Worm (Caenorhabditis elegans): Measurements from ENCODE around the gene K08B5.2.

K08B5.2 gene

ce11 chrX:16502997-16503396 is 50.7 kb downstream of the K08B5.2 start (continued):
- TF ChIP-seq zfh-2 (GFP tag; conservative IDR thresholded peaks at IDR 0.05) (no peak), lag-1 (GFP tag; IDR thresholded peaks at IDR 0.05) (no peak), attf-6 (GFP tag; IDR thresholded peaks at IDR 0.05) (no peak), him-1 (tag; optimal IDR thresholded peaks at IDR 0.05) (peak; percentile 75), attf-5 (GFP tag; optimal IDR thresholded peaks at IDR 0.05) (no peak), lin-40 (tag; optimal IDR thresholded peaks at IDR 0.05) (no peak), lin-26 (GFP tag; IDR thresholded peaks at IDR 0.05) (peak; percentile 76), unc-62 (GFP tag; optimal IDR thresholded peaks at IDR 0.05) (no peak), Y53F4B.3 (GFP tag; IDR thresholded peaks at IDR 0.05) (no peak), F22D6.2 (tag; optimal IDR thresholded peaks at IDR 0.05) (no peak), nfya-2 (GFP tag; IDR thresholded peaks at IDR 0.05) (no peak), fkh-3 (tag; optimal IDR thresholded peaks at IDR 0.05) (no peak), B0035.1 (tag; optimal IDR thresholded peaks at IDR 0.05) (no peak), ama-1 (optimal IDR thresholded peaks at IDR 0.05) (no peak), ama-1 (GFP tag; optimal IDR thresholded peaks at IDR 0.05) (no peak), ekl-4 (GFP tag; IDR thresholded peaks at IDR 0.05) (no peak), ceh-40 (GFP tag; IDR thresholded peaks at IDR 0.05) (no peak), let-607 (tag; optimal IDR thresholded peaks at IDR 0.05) (no peak), cebp-1 (GFP tag; IDR thresholded peaks at IDR 0.05) (no peak), cebp-1 (tag; optimal IDR thresholded peaks at IDR 0.05) (no peak), mes-4 (tag; optimal IDR thresholded peaks at IDR 0.05) (peak; percentile 6), hrde-1 (tag; optimal IDR thresholded peaks at IDR 0.05; ENCODE audit: borderline replicate concordance) (no peak), bed-2 (GFP tag; IDR thresholded peaks at IDR 0.05) (no peak), dpl-1 (GFP tag; optimal IDR thresholded peaks at IDR 0.05) (peak; percentile 5), K11D2.4 (GFP tag; IDR thresholded peaks at IDR 0.05) (no peak), madf-6 (GFP tag; IDR thresholded peaks at IDR 0.05) (no peak), Y95B8A.8 (GFP tag; IDR thresholded peaks at IDR 0.05) (no peak), madf-10 (tag; optimal IDR thresholded peaks at IDR 0.05) (peak; percentile 10), ztf-28 (GFP tag; IDR thresholded peaks at IDR 0.05) (no peak), lin-35 (GFP tag; optimal IDR thresholded peaks at IDR 0.05) (no peak), ztf-6 (GFP tag; IDR thresholded peaks at IDR 0.05) (no peak), lin-54 (GFP tag; optimal IDR thresholded peaks at IDR 0.05) (no peak), B0261.1 (tag; optimal IDR thresholded peaks at IDR 0.05) (peak; percentile 74), mcd-1 (GFP tag; IDR thresholded peaks at IDR 0.05) (no peak), snpc-1.3 (tag; optimal IDR thresholded peaks at IDR 0.05; ENCODE audit: insufficient read depth) (no peak), nfyb-1 (GFP tag; IDR thresholded peaks at IDR 0.05) (no peak), dpff-1 (tag; optimal IDR thresholded peaks at IDR 0.05) (no peak), egl-44 (GFP tag; IDR thresholded peaks at IDR 0.05) (no peak), K12H6.12 (tag; optimal IDR thresholded peaks at IDR 0.05) (no peak), Y79H2A.3 (GFP tag; conservative IDR thresholded peaks at IDR 0.05) (no peak), pha-4 (tag; optimal IDR thresholded peaks at IDR 0.05) (no peak), F49E8.2 (tag; optimal IDR thresholded peaks at IDR 0.05; ENCODE audit: insufficient read depth) (no peak), T07F8.4 (tag; optimal IDR thresholded peaks at IDR 0.05) (no peak), ets-4 (GFP tag; optimal IDR thresholded peaks at IDR 0.05) (no peak), ztf-22 (GFP tag; optimal IDR thresholded peaks at IDR 0.05) (no peak), rpc-1 (optimal IDR thresholded peaks at IDR 0.05) (peak; percentile 83), rpc-1 (tag; optimal IDR thresholded peaks at IDR 0.05) (peak; percentile 92), nhr-120 (GFP tag; IDR thresholded peaks at IDR 0.05) (no peak), egl-18 (GFP tag; IDR thresholded peaks at IDR 0.05) (no peak), aptf-3 (GFP tag; IDR thresholded peaks at IDR 0.05) (no peak), atf-7 (tag; optimal IDR thresholded peaks at IDR 0.05) (no peak)

All from whole organism, young adult.